Fruit fly (Drosophila melanogaster) whole organism, embryonic: Measurements from ENCODE around the gene Sgp.

Experiments
- Atf6 ChIP-seq: fragments of 200-800 bp; sonication (Bioruptor generic); IDR thresholded peaks from 2 replicates; pipeline ENCODE4 v1.3.6; 2022; ENCODE audit warnings: missing biosample characterization, missing genetic modification characterization
- Awh ChIP-seq: fragments of 200-800 bp; sonication (Bioruptor generic); IDR thresholded peaks from 2 replicates; pipeline ENCODE4, ENCODE4 v1.3.6; 2022; ENCODE audit warnings: missing biosample characterization, missing genetic modification characterization
- Bdp1 ChIP-seq: fragments of 200-800 bp; sonication (Bioruptor generic); optimal IDR thresholded peaks from 3 replicates; lab custom pipeline; 2016; ENCODE audit warnings: missing biosample characterization, missing genetic modification characterization
- Bgb ChIP-seq: fragments of 200-800 bp; sonication (Bioruptor generic); IDR thresholded peaks from 2 replicates; pipeline ENCODE4 v1.3.6; 2022; ENCODE audit warnings: missing biosample characterization, missing genetic modification characterization; ENCODE audit not compliant: partially characterized antibody
- Bteb2 ChIP-seq: fragments of 200-800 bp; sonication (Bioruptor generic); optimal IDR thresholded peaks from 2 replicates; lab custom pipeline; 2016; ENCODE audit warnings: missing biosample characterization, missing genetic modification characterization
- C15 ChIP-seq: fragments of 200-800 bp; sonication (Bioruptor generic); IDR thresholded peaks from 3 replicates; pipeline ENCODE4 v1.3.6; 2022; ENCODE audit warnings: missing biosample characterization, missing genetic modification characterization
- CG10267 ChIP-seq: fragments of 200-800 bp; sonication (Bioruptor generic); optimal IDR thresholded peaks from 2 replicates; lab custom pipeline; 2018; ENCODE audit warnings: missing biosample characterization, mild to moderate bottlenecking, missing genetic modification characterization, moderate library complexity
- CG12299 ChIP-seq: fragments of 200-800 bp; sonication (Bioruptor generic); optimal IDR thresholded peaks from 2 replicates; lab custom pipeline; 2018; ENCODE audit warnings: missing biosample characterization, mild to moderate bottlenecking, missing genetic modification characterization
- CG17361 ChIP-seq: fragments of 200-800 bp; sonication (Bioruptor generic); IDR thresholded peaks from 3 replicates; pipeline ENCODE4 v1.3.6; 2022; ENCODE audit warnings: missing biosample characterization, missing genetic modification characterization
- CG2678 ChIP-seq: fragments of 200-800 bp; sonication (Bioruptor generic); optimal IDR thresholded peaks from 3 replicates; lab custom pipeline; 2019; ENCODE audit warnings: missing biosample characterization, mild to moderate bottlenecking, missing genetic modification characterization, moderate library complexity
- CG3281 ChIP-seq: fragments of 200-800 bp; sonication (Bioruptor generic); optimal IDR thresholded peaks from 3 replicates; lab custom pipeline; 2017; ENCODE audit warnings: missing biosample characterization, mild to moderate bottlenecking, missing genetic modification characterization
- CG33213 ChIP-seq: fragments of 200-800 bp; sonication (Bioruptor generic); optimal IDR thresholded peaks from 3 replicates; lab custom pipeline; 2016; ENCODE audit warnings: missing biosample characterization, missing genetic modification characterization
- CG33557 ChIP-seq: fragments of 200-800 bp; sonication (Bioruptor generic); optimal IDR thresholded peaks from 2 replicates; lab custom pipeline; 2019; ENCODE audit warnings: missing biosample characterization, mild to moderate bottlenecking, missing genetic modification characterization, moderate library complexity
- CG34376 ChIP-seq: fragments of 200-800 bp; sonication (Bioruptor generic); optimal IDR thresholded peaks from 2 replicates; lab custom pipeline; 2018; ENCODE audit warnings: missing biosample characterization, mild to moderate bottlenecking, missing genetic modification characterization
- CG3847 ChIP-seq: fragments of 200-800 bp; sonication (Bioruptor generic); IDR thresholded peaks from 2 replicates; pipeline ENCODE4 v1.3.6; 2022; ENCODE audit warnings: missing biosample characterization, missing genetic modification characterization
- CG5953 ChIP-seq: fragments of 200-800 bp; sonication (Bioruptor generic); IDR thresholded peaks from 2 replicates; pipeline ENCODE4 v1.3.6; 2022; ENCODE audit warnings: missing biosample characterization, missing genetic modification characterization
- CG6683 ChIP-seq: fragments of 200-800 bp; sonication (Bioruptor generic); optimal IDR thresholded peaks from 2 replicates; lab custom pipeline; 2017; ENCODE audit warnings: missing biosample characterization, mild to moderate bottlenecking, missing genetic modification characterization, missing genetic modification reagents
- CG6791 ChIP-seq: fragments of 200-800 bp; sonication (Bioruptor generic); IDR thresholded peaks from 3 replicates; pipeline ENCODE4 v1.3.6; 2022; ENCODE audit warnings: missing biosample characterization, missing genetic modification characterization; ENCODE audit not compliant: partially characterized antibody
- CG7372 ChIP-seq: fragments of 200-800 bp; sonication (Bioruptor generic); IDR thresholded peaks from 2 replicates; pipeline ENCODE4 v1.3.6; 2022; ENCODE audit warnings: missing biosample characterization, missing genetic modification characterization
- CG9876 ChIP-seq: fragments of 200-800 bp; sonication (Bioruptor generic); optimal IDR thresholded peaks from 2 replicates; lab custom pipeline; 2016; ENCODE audit warnings: missing biosample characterization, missing genetic modification characterization
- CoRest ChIP-seq: fragments of 200-800 bp; sonication (Bioruptor generic); optimal IDR thresholded peaks from 3 replicates; lab custom pipeline; 2018; ENCODE audit warnings: missing biosample characterization, mild to moderate bottlenecking, missing genetic modification characterization, moderate library complexity
- Drgx ChIP-seq: fragments of 200-800 bp; sonication (Bioruptor generic); IDR thresholded peaks from 2 replicates; pipeline ENCODE4 v1.3.6; 2022; ENCODE audit warnings: missing biosample characterization, missing genetic modification characterization
- Eip74EF ChIP-seq, 2 experiments: fragments of 200-800 bp in 1 of 2; fragments of >200 bp in 1 of 2; sonication (Bioruptor generic) in 1 of 2; optimal IDR thresholded peaks; 2 replicates each; lab custom pipeline; 2017 to 2019; ENCODE audit warnings: missing biosample characterization in 2 of 2, missing genetic modification characterization in 2 of 2, mild to moderate bottlenecking in 1 of 2, moderate library complexity in 1 of 2
- Elba2 ChIP-seq: fragments of 200-800 bp; sonication (Bioruptor generic); optimal IDR thresholded peaks from 3 replicates; lab custom pipeline; 2016; ENCODE audit warnings: missing biosample characterization, missing genetic modification characterization
- H15 ChIP-seq: fragments of 200-800 bp; sonication (Bioruptor generic); IDR thresholded peaks from 3 replicates; pipeline ENCODE4 v1.3.6; 2022; ENCODE audit warnings: missing biosample characterization, missing genetic modification characterization
- Hr78 ChIP-seq, 2 experiments: fragments of 200-800 bp in 1 of 2; fragments of >200 bp in 1 of 2; sonication (Bioruptor generic) in 1 of 2; optimal IDR thresholded peaks; 2 replicates each; lab custom pipeline; 2017 to 2019; ENCODE audit warnings: missing biosample characterization in 2 of 2, missing genetic modification characterization in 2 of 2, mild to moderate bottlenecking in 1 of 2, moderate library complexity in 1 of 2
- Hsf ChIP-seq: fragments of 200-800 bp; sonication (Bioruptor generic); optimal IDR thresholded peaks from 3 replicates; lab custom pipeline; 2016; ENCODE audit warnings: missing biosample characterization, missing genetic modification characterization
- Jarid2 ChIP-seq: fragments of 200-800 bp; sonication (Bioruptor generic); optimal IDR thresholded peaks from 3 replicates; lab custom pipeline; 2017; ENCODE audit warnings: mild to moderate bottlenecking, missing biosample characterization, missing genetic modification reagents, missing genetic modification characterization
- Mad ChIP-seq: fragments of 200-800 bp; sonication (Bioruptor generic); optimal IDR thresholded peaks from 2 replicates; lab custom pipeline; 2016; ENCODE audit warnings: missing biosample characterization, missing genetic modification characterization
- Myb ChIP-seq: fragments of 200-800 bp; sonication (Bioruptor generic); optimal IDR thresholded peaks from 2 replicates; lab custom pipeline; 2016; ENCODE audit warnings: missing biosample characterization, missing genetic modification characterization
- NK7.1 ChIP-seq: fragments of 200-800 bp; sonication (Bioruptor generic); optimal IDR thresholded peaks from 3 replicates; lab custom pipeline; 2016; ENCODE audit warnings: missing biosample characterization, missing genetic modification characterization
- PHDP ChIP-seq: fragments of 200-800 bp; sonication (Bioruptor generic); optimal IDR thresholded peaks from 3 replicates; lab custom pipeline; 2018; ENCODE audit warnings: missing biosample characterization, mild to moderate bottlenecking, missing genetic modification characterization, moderate library complexity
- Ptx1 ChIP-seq: fragments of 200-800 bp; sonication (Bioruptor generic); IDR thresholded peaks from 2 replicates; pipeline ENCODE4 v1.3.6; 2022; ENCODE audit warnings: missing biosample characterization, missing genetic modification characterization
- Ssrp ChIP-seq: fragments of 200-800 bp; sonication (Bioruptor generic); optimal IDR thresholded peaks from 2 replicates; lab custom pipeline; 2018; ENCODE audit warnings: missing biosample characterization, mild to moderate bottlenecking, missing genetic modification characterization, moderate library complexity
- Taf1 ChIP-seq: fragments of 200-800 bp; sonication (Bioruptor generic); IDR thresholded peaks from 2 replicates; pipeline ENCODE4 v1.3.6; 2022; ENCODE audit warnings: missing biosample characterization, missing genetic modification characterization
- Trl ChIP-seq, 3 experiments: fragments of >200 bp in 2 of 3; fragments of 200-800 bp in 1 of 3; sonication (Bioruptor generic) in 1 of 3; optimal IDR thresholded peaks; 2 replicates in 1 of 3; 3 replicates in 2 of 3; lab custom pipeline; 2016 to 2017; ENCODE audit warnings: missing biosample characterization in 1 of 3, missing genetic modification characterization in 1 of 3
- amos ChIP-seq: fragments of 200-800 bp; sonication (Bioruptor generic); IDR thresholded peaks from 2 replicates; pipeline ENCODE4 v1.3.6; 2022; ENCODE audit warnings: missing biosample characterization, missing genetic modification characterization; ENCODE audit not compliant: partially characterized antibody
- cas ChIP-seq: fragments of 200-800 bp; sonication (Bioruptor generic); IDR thresholded peaks from 2 replicates; pipeline ENCODE4 v1.3.6; 2022; ENCODE audit warnings: missing biosample characterization, missing genetic modification characterization
- chinmo ChIP-seq: fragments of 200-800 bp; sonication (Bioruptor generic); IDR thresholded peaks from 4 replicates; pipeline ENCODE4 v1.3.6; 2022; ENCODE audit warnings: missing biosample characterization, missing genetic modification characterization; ENCODE audit not compliant: partially characterized antibody
- eve ChIP-seq, 2 experiments: fragments of >200 bp; optimal IDR thresholded peaks; 2 replicates each; lab custom pipeline; 2017; ENCODE audit warnings: missing biosample characterization in 2 of 2, missing genetic modification characterization in 2 of 2
- exex ChIP-seq: fragments of 200-800 bp; sonication (Bioruptor generic); optimal IDR thresholded peaks from 4 replicates; lab custom pipeline; 2018; ENCODE audit warnings: missing biosample characterization, mild to moderate bottlenecking, missing genetic modification characterization, moderate library complexity
- fu2 ChIP-seq: fragments of 200-800 bp; sonication (Bioruptor generic); optimal IDR thresholded peaks from 2 replicates; lab custom pipeline; 2016; ENCODE audit warnings: missing biosample characterization, missing genetic modification characterization
- gro ChIP-seq: fragments of 200-800 bp; sonication (Bioruptor generic); optimal IDR thresholded peaks from 2 replicates; lab custom pipeline; 2016; ENCODE audit warnings: missing biosample characterization, missing genetic modification characterization
- otp ChIP-seq: fragments of 200-800 bp; sonication (Bioruptor generic); IDR thresholded peaks from 3 replicates; pipeline ENCODE4, ENCODE4 v1.3.6; 2022; ENCODE audit warnings: missing biosample characterization, missing genetic modification characterization
- p53 ChIP-seq: fragments of 200-800 bp; sonication (Bioruptor generic); optimal IDR thresholded peaks from 2 replicates; lab custom pipeline; 2016; ENCODE audit warnings: missing biosample characterization, missing genetic modification characterization
- pros ChIP-seq: fragments of 200-800 bp; sonication (Bioruptor generic); optimal IDR thresholded peaks from 3 replicates; lab custom pipeline; 2019; ENCODE audit warnings: missing biosample characterization, mild to moderate bottlenecking, missing genetic modification characterization, moderate library complexity
- sd ChIP-seq: fragments of 200-800 bp; sonication (Bioruptor generic); optimal IDR thresholded peaks from 3 replicates; lab custom pipeline; 2018; ENCODE audit warnings: missing biosample characterization, mild to moderate bottlenecking, missing genetic modification characterization, moderate library complexity
- sug ChIP-seq: fragments of 200-800 bp; optimal IDR thresholded peaks from 2 replicates; lab custom pipeline; 2019; ENCODE audit warnings: missing biosample characterization, mild to moderate bottlenecking, missing genetic modification characterization, moderate library complexity
- vnd ChIP-seq: fragments of 200-800 bp; sonication (Bioruptor generic); IDR thresholded peaks from 3 replicates; pipeline ENCODE4 v1.3.6; 2022; ENCODE audit warnings: missing biosample characterization, missing genetic modification characterization; ENCODE audit not compliant: partially characterized antibody

The Sgp gene

DNA sequence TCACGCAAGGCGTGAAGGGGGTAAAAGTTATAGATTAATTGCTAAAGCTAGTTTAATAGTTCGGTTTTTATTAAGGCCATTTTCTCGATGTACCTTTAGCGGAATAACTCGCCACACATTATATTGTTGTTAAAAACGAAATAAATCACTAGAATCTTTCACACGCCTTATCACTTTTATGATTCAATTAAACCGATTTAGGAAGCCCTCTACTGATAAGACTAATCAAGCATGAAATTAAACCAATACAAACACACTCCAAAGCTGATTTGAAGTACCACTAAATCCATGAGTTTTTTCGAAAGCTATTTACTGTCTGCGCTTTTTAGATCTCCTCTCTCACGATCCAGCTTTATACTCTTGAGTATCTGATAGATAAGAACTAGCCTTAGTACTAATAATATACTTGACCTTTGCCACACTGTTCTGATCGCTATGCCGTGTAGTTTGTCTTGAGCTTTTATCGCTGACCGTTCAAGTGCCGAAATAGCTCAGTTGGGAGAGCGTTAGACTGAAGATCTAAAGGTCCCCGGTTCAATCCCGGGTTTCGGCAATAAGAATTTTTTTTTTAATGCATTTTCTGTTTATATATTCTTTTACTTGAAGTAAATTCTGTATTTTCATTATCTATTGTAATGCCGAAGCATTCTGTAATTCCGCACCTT is 51.0 kb downstream of the Sgp start (continued):
- TF ChIP-seq Jarid2 (GFP tag; lab: Kevin White, UChicago) = no peak
- 0 out of 4 replicates have a peak, but pooled peaks have one; percentile 37 for TF ChIP-seq chinmo (GFP tag; lab: Robert Waterston, UW)
- peak; percentile 49; the same call in 1 of the 3 replicates for TF ChIP-seq vnd (GFP tag; lab: Robert Waterston, UW)
- TF ChIP-seq CG3281 = peak; percentile 14
- TF ChIP-seq CoRest (tag; lab: Kevin White, UChicago) = no peak
- TF ChIP-seq CG17361 (GFP tag; lab: Robert Waterston, UW) = no peak
- peak; percentile 18 for TF ChIP-seq sd
- TF ChIP-seq C15 = no peak
- no peak for TF ChIP-seq pros (GFP tag; lab: Kevin White, UChicago)
- TF ChIP-seq Elba2 (GFP tag; lab: Kevin White, UChicago) = no peak
- TF ChIP-seq CG6791 (GFP tag; lab: Robert Waterston, UW) = peak; percentile 56; the same call in 2 of the 3 replicates
- no peak for TF ChIP-seq Ptx1 (GFP tag; lab: Robert Waterston, UW)
- TF ChIP-seq Eip74EF (GFP tag; optimal IDR thresholded peaks at IDR 0.05; lab: Kevin White, UChicago) = no peak
- no peak for TF ChIP-seq CG5953 (GFP tag; lab: Robert Waterston, UW)
- no peak for TF ChIP-seq Drgx (GFP tag; lab: Robert Waterston, UW)
- no peak for TF ChIP-seq CG33213 (GFP tag; lab: Kevin White, UChicago)
- no peak for TF ChIP-seq p53 (GFP tag; lab: Kevin White, UChicago)
- no peak for TF ChIP-seq CG3847 (GFP tag; lab: Robert Waterston, UW)
- TF ChIP-seq Bdp1 (GFP tag; lab: Kevin White, UChicago) = peak; percentile 96
- TF ChIP-seq CG2678 (tag; lab: Kevin White, UChicago) = peak; percentile 45
- TF ChIP-seq CG12299 = no peak
- no peak for TF ChIP-seq Hsf (GFP tag; lab: Kevin White, UChicago)
- no peak for TF ChIP-seq CG9876 (GFP tag; lab: Kevin White, UChicago)
- TF ChIP-seq Trl (optimal IDR thresholded peaks at IDR 0.05; lab: Kevin White, UChicago) = no peak
- TF ChIP-seq Trl (GFP tag; optimal IDR thresholded peaks at IDR 0.05; lab: Kevin White, UChicago) = no peak
- peak in 1 of 2 experiments; percentile 59 for TF ChIP-seq eve (GFP tag; optimal IDR thresholded peaks at IDR 0.05; lab: Kevin White, UChicago)
- TF ChIP-seq CG34376 (GFP tag; lab: Kevin White, UChicago) = peak; percentile 82
- TF ChIP-seq Hr78 (GFP tag; optimal IDR thresholded peaks at IDR 0.05; lab: Kevin White, UChicago) = peak in 1 of 2 experiments; percentile 95
- TF ChIP-seq Ssrp = no peak
- TF ChIP-seq Atf6 (GFP tag; lab: Robert Waterston, UW) = no peak
- TF ChIP-seq cas (GFP tag; lab: Robert Waterston, UW) = no peak
- TF ChIP-seq CG6683 (GFP tag; lab: Kevin White, UChicago) = no peak
- TF ChIP-seq Awh = no peak
- peak; percentile 71 for TF ChIP-seq sug (tag; lab: Kevin White, UChicago)
- no peak for TF ChIP-seq Bteb2 (GFP tag; lab: Kevin White, UChicago)
- TF ChIP-seq PHDP (tag; lab: Kevin White, UChicago) = no peak
- no peak for TF ChIP-seq fu2 (GFP tag; lab: Kevin White, UChicago)
- TF ChIP-seq amos (GFP tag; lab: Robert Waterston, UW) = peak; percentile 37; the same call in 1 of the 2 replicates
- TF ChIP-seq NK7.1 (GFP tag; lab: Kevin White, UChicago) = no peak
- TF ChIP-seq CG7372 (GFP tag; lab: Robert Waterston, UW) = no peak
- no peak for TF ChIP-seq H15 (GFP tag; lab: Robert Waterston, UW)
- no peak for TF ChIP-seq Mad
- TF ChIP-seq Myb (GFP tag; lab: Kevin White, UChicago) = no peak
- TF ChIP-seq gro (GFP tag; lab: Kevin White, UChicago) = peak; percentile 49
- no peak for TF ChIP-seq otp
- no peak for TF ChIP-seq CG10267 (tag; lab: Kevin White, UChicago)
- TF ChIP-seq exex (tag; lab: Kevin White, UChicago) = peak; percentile 100
- no peak for TF ChIP-seq Taf1 (GFP tag; lab: Robert Waterston, UW)
- TF ChIP-seq Bgb (GFP tag; lab: Robert Waterston, UW) = peak; percentile 43; the same call in 1 of the 2 replicates
- TF ChIP-seq CG33557 (GFP tag; lab: Kevin White, UChicago) = no peak
